Worm (Caenorhabditis elegans) whole organism, L3 larva: ENCODE data around the gene srw-123.
"Not testable (repeated sequence)": the region's sequence is repeated elsewhere in the genome, so short reads cannot be mapped to it uniquely, and the experiment has no call there.

Experiments
- R02D3.7 ChIP-seq: fragments of 150-350 bp; optimal IDR thresholded peaks from 2 replicates; lab custom pipeline; 2014; ENCODE audit warnings: missing biosample characterization, missing genetic modification characterization
- aly-2 ChIP-seq: fragments of 150-350 bp; optimal IDR thresholded peaks from 2 replicates; lab custom pipeline; 2014; ENCODE audit warnings: missing biosample characterization, missing genetic modification characterization
- ceh-16 ChIP-seq: sonication (generic microtip); optimal IDR thresholded peaks from 2 replicates; lab custom pipeline; 2017; ENCODE audit warnings: missing biosample characterization, missing genetic modification characterization
- ceh-28 ChIP-seq: fragments of 150-350 bp; optimal IDR thresholded peaks from 2 replicates; lab custom pipeline; 2014; ENCODE audit warnings: missing biosample characterization, missing genetic modification reagents, missing genetic modification characterization
- egl-27 ChIP-seq: sonication (generic microtip); optimal IDR thresholded peaks from 4 replicates; lab custom pipeline; 2017; ENCODE audit warnings: missing biosample characterization, missing genetic modification reagents, missing genetic modification characterization
- egl-5 ChIP-seq: fragments of 150-350 bp; optimal IDR thresholded peaks from 2 replicates; lab custom pipeline; 2017; ENCODE audit warnings: missing biosample characterization, missing genetic modification reagents, missing genetic modification characterization, inconsistent platforms
- elt-2 ChIP-seq: sonication (generic microtip); optimal IDR thresholded peaks from 2 replicates; lab custom pipeline; 2016; ENCODE audit warnings: missing genetic modification reagents, mild to moderate bottlenecking, missing genetic modification characterization, missing compliant biosample characterization
- elt-3 ChIP-seq, 3 experiments: fragments of 150-350 bp in 1 of 3; sonication (generic microtip) in 2 of 3; optimal IDR thresholded peaks; 2 replicates in 2 of 3; 4 replicates in 1 of 3; lab custom pipeline; 2014 to 2017; ENCODE audit warnings: missing biosample characterization in 3 of 3, missing genetic modification characterization in 3 of 3
- eor-1 ChIP-seq, 2 experiments: fragments of 150-350 bp; optimal IDR thresholded peaks; 2 replicates each; lab custom pipeline; 2014 to 2018; ENCODE audit warnings: missing biosample characterization in 2 of 2, missing genetic modification characterization in 2 of 2
- fkh-10 ChIP-seq: sonication (generic microtip); optimal IDR thresholded peaks from 2 replicates; lab custom pipeline; 2017; ENCODE audit warnings: missing biosample characterization, missing genetic modification reagents, missing genetic modification characterization
- hmg-11 ChIP-seq: sonication (generic microtip); optimal IDR thresholded peaks from 2 replicates; lab custom pipeline; 2016; ENCODE audit warnings: missing genetic modification characterization, missing compliant biosample characterization
- lin-15B ChIP-seq: fragments of 150-350 bp; optimal IDR thresholded peaks from 2 replicates; lab custom pipeline; 2014; ENCODE audit warnings: missing biosample characterization, missing genetic modification characterization
- lsy-12 ChIP-seq: sonication (generic microtip); optimal IDR thresholded peaks from 2 replicates; lab custom pipeline; 2016; ENCODE audit warnings: mild to moderate bottlenecking, missing genetic modification characterization, missing compliant biosample characterization
- mdl-1 ChIP-seq: fragments of 150-350 bp; optimal IDR thresholded peaks from 2 replicates; lab custom pipeline; 2014; ENCODE audit warnings: missing biosample characterization, missing genetic modification characterization
- mml-1 ChIP-seq: fragments of 150-350 bp; sonication (generic microtip); optimal IDR thresholded peaks from 3 replicates; lab custom pipeline; 2014; ENCODE audit warnings: missing biosample characterization, missing genetic modification characterization
- nhr-12 ChIP-seq: fragments of 150-350 bp; optimal IDR thresholded peaks from 2 replicates; lab custom pipeline; 2014; ENCODE audit warnings: missing biosample characterization, missing genetic modification characterization
- nhr-23 ChIP-seq: fragments of 150-350 bp; optimal IDR thresholded peaks from 2 replicates; lab custom pipeline; 2014; ENCODE audit warnings: missing biosample characterization, missing genetic modification reagents, missing genetic modification characterization
- nhr-43 ChIP-seq: sonication (generic microtip); optimal IDR thresholded peaks from 2 replicates; lab custom pipeline; 2016; ENCODE audit warnings: mild to moderate bottlenecking, missing genetic modification characterization, missing compliant biosample characterization; ENCODE audit not compliant: poor library complexity, severe bottlenecking
- nhr-67 ChIP-seq: fragments of 150-350 bp; optimal IDR thresholded peaks from 2 replicates; lab custom pipeline; 2014; ENCODE audit warnings: missing biosample characterization, missing genetic modification characterization
- nhr-76 ChIP-seq: fragments of 150-350 bp; sonication (generic microtip); optimal IDR thresholded peaks from 5 replicates; lab custom pipeline; 2014; ENCODE audit warnings: missing biosample characterization, missing genetic modification characterization
- nhr-77 ChIP-seq: fragments of 150-350 bp; optimal IDR thresholded peaks from 2 replicates; lab custom pipeline; 2014; ENCODE audit warnings: missing biosample characterization, missing genetic modification characterization
- pha-4 ChIP-seq: fragments of 150-350 bp; optimal IDR thresholded peaks from 2 replicates; lab custom pipeline; 2014; ENCODE audit warnings: missing biosample characterization, missing genetic modification reagents, missing genetic modification characterization
- pqm-1 ChIP-seq: fragments of 150-350 bp; optimal IDR thresholded peaks from 2 replicates; lab custom pipeline; 2017; ENCODE audit warnings: missing biosample characterization, missing genetic modification characterization, inconsistent platforms
- sea-2 ChIP-seq: fragments of 150-350 bp; sonication (generic microtip); optimal IDR thresholded peaks from 4 replicates; lab custom pipeline; 2014; ENCODE audit warnings: missing biosample characterization, missing genetic modification reagents, missing genetic modification characterization
- skn-1 ChIP-seq: fragments of 150-350 bp; optimal IDR thresholded peaks from 2 replicates; lab custom pipeline; 2014; ENCODE audit warnings: missing biosample characterization, missing genetic modification characterization
- snpc-4 ChIP-seq: fragments of 150-350 bp; optimal IDR thresholded peaks from 2 replicates; lab custom pipeline; 2014; ENCODE audit warnings: missing biosample characterization, missing genetic modification characterization
- unc-39 ChIP-seq: sonication (generic microtip); optimal IDR thresholded peaks from 4 replicates; lab custom pipeline; 2017; ENCODE audit warnings: missing biosample characterization, missing genetic modification characterization
- zag-1 ChIP-seq: fragments of 150-350 bp; optimal IDR thresholded peaks from 2 replicates; lab custom pipeline; 2014; ENCODE audit warnings: missing biosample characterization, missing genetic modification characterization
- ztf-11 ChIP-seq: fragments of 150-350 bp; optimal IDR thresholded peaks from 2 replicates; lab custom pipeline; 2014; ENCODE audit warnings: missing biosample characterization, missing genetic modification characterization
- ztf-4 ChIP-seq: fragments of 150-350 bp; optimal IDR thresholded peaks from 2 replicates; lab custom pipeline; 2014; ENCODE audit warnings: missing biosample characterization, missing genetic modification characterization

The srw-123 gene

ce11 chrV:2958202-2958601 is 17.0 kb downstream of the srw-123 start, which contains the start of gene srw-142:
Gene srw-142, minus strand, starts transcription at chrV:2958302.
- TF ChIP-seq ceh-28 (tag; lab: Kevin White, UChicago) (no peak), ztf-11 (no peak), nhr-12 (tag; lab: Kevin White, UChicago) (no peak), ztf-4 (tag; lab: Kevin White, UChicago) (no peak)

ce11 chrV:2955342-2955741 is 19.8 kb downstream of the srw-123 start, which contains the start of gene srh-248:
Gene srh-248, minus strand, starts transcription at chrV:2955442.
- not testable (repeated sequence) for TF ChIP-seq R02D3.7; sea-2 (GFP tag; lab: Kevin White, UChicago); hmg-11 (tag; lab: Kevin White, UChicago)

- not testable (repeated sequence) for TF ChIP-seq aly-2, unc-39, zag-1 (tag; lab: Kevin White, UChicago)
These were observed 23.1 kb downstream of the srw-123 start, which contains the start of gene srw-122 for ce11 chrV:2952102-2952501. Gene srw-122, minus strand, starts transcription at chrV:2952202.

ce11 chrV:2945602-2946001 is 29.6 kb downstream of the srw-123 start, which contains the start of gene srh-87:
Gene srh-87, minus strand, starts transcription at chrV:2945702.
- TF ChIP-seq lin-15B = no peak
- no peak for TF ChIP-seq ceh-16 (tag; lab: Kevin White, UChicago)
- no peak for TF ChIP-seq lsy-12
- TF ChIP-seq eor-1 (tag; optimal IDR thresholded peaks at IDR 0.05; lab: Kevin White, UChicago) = no peak
- TF ChIP-seq pqm-1 (tag; lab: Kevin White, UChicago) = no peak

ce11 chrV:2943859-2944258 is 31.3 kb downstream of the srw-123 start, which contains the start of gene srw-137:
Gene srw-137, minus strand, starts transcription at chrV:2943959.
- no peak for TF ChIP-seq ztf-4 (tag; lab: Kevin White, UChicago)
- no peak for TF ChIP-seq eor-1 (tag; optimal IDR thresholded peaks at IDR 0.05; lab: Kevin White, UChicago)
- no peak for TF ChIP-seq skn-1 (tag; lab: Kevin White, UChicago)
- no peak for TF ChIP-seq nhr-43 (tag; lab: Kevin White, UChicago)
- no peak for TF ChIP-seq nhr-77 (tag; lab: Kevin White, UChicago)
- TF ChIP-seq nhr-76 = no peak

- TF ChIP-seq snpc-4 (tag; lab: Kevin White, UChicago) (no peak), egl-27 (tag; lab: Kevin White, UChicago) (no peak), elt-3 (tag; optimal IDR thresholded peaks at IDR 0.05; lab: Kevin White, UChicago) (no peak), fkh-10 (no peak), nhr-23 (tag; lab: Kevin White, UChicago) (no peak), egl-5 (tag; lab: Kevin White, UChicago) (no peak), sea-2 (GFP tag; lab: Kevin White, UChicago) (no peak), zag-1 (tag; lab: Kevin White, UChicago) (no peak), pha-4 (no peak), nhr-12 (tag; lab: Kevin White, UChicago) (no peak), mml-1 (tag; lab: Kevin White, UChicago) (no peak), ceh-16 (tag; lab: Kevin White, UChicago) (no peak), lsy-12 (no peak), mdl-1 (tag; lab: Kevin White, UChicago) (no peak), nhr-77 (tag; lab: Kevin White, UChicago) (no peak)
These were observed 32.9 kb downstream of the srw-123 start for ce11 chrV:2942247-2942646.

ce11 chrV:2941405-2941804 is 33.8 kb downstream of the srw-123 start, which contains the start of gene srw-143:
Gene srw-143, minus strand, starts transcription at chrV:2941505.
- no peak for TF ChIP-seq elt-2 (tag; lab: Kevin White, UChicago)
- no peak for TF ChIP-seq nhr-23 (tag; lab: Kevin White, UChicago)
- TF ChIP-seq nhr-67 = no peak
